Worm (Caenorhabditis elegans) whole organism, L4 larva: ENCODE data around the gene C07A4.3.

Experiments
- cey-2 ChIP-seq: sonication (generic microtip); optimal IDR thresholded peaks from 3 replicates; lab custom pipeline; 2017; ENCODE audit warnings: missing genetic modification characterization, mild to moderate bottlenecking, missing compliant biosample characterization, antibody characterized with exemption, borderline replicate concordance; ENCODE audit not compliant: insufficient read depth
- lin-13 ChIP-seq: fragments of 150-350 bp; optimal IDR thresholded peaks from 2 replicates; lab custom pipeline; 2014; ENCODE audit warnings: missing biosample characterization, missing genetic modification reagents, missing genetic modification characterization
- lin-15B ChIP-seq: fragments of 150-350 bp; sonication (generic microtip); optimal IDR thresholded peaks from 3 replicates; lab custom pipeline; 2014; ENCODE audit warnings: missing biosample characterization, missing genetic modification characterization
- mdl-1 ChIP-seq, 2 experiments: fragments of 150-350 bp in 1 of 2; sonication (generic microtip) in 1 of 2; optimal IDR thresholded peaks; 2 replicates each; lab custom pipeline; 2014 to 2017; ENCODE audit warnings: missing biosample characterization in 2 of 2, missing genetic modification characterization in 2 of 2
- nhr-6 ChIP-seq: fragments of 150-350 bp; optimal IDR thresholded peaks from 2 replicates; lab custom pipeline; 2014; ENCODE audit warnings: missing biosample characterization, missing genetic modification characterization
- sdz-12 ChIP-seq: fragments of 200-800 bp; sonication (Bioruptor generic); optimal IDR thresholded peaks from 2 replicates; lab custom pipeline; 2018; ENCODE audit warnings: mild to moderate bottlenecking, missing genetic modification characterization, missing compliant biosample characterization
- unc-62 ChIP-seq, 3 experiments: fragments of 150-350 bp in 1 of 3; sonication (generic microtip); optimal IDR thresholded peaks in 2 of 3; peaks in 1 of 3; 1 replicate in 1 of 3; 2 replicates in 2 of 3; lab custom pipeline; 2014 to 2017; ENCODE audit warnings: missing biosample characterization in 3 of 3, missing genetic modification characterization in 3 of 3, missing genetic modification reagents in 3 of 3, missing genotype in 1 of 3
- zag-1 ChIP-seq: fragments of 150-350 bp; optimal IDR thresholded peaks from 2 replicates; lab custom pipeline; 2014; ENCODE audit warnings: missing biosample characterization, missing genetic modification characterization
- ztf-7 ChIP-seq: fragments of 150-350 bp; optimal IDR thresholded peaks from 2 replicates; lab custom pipeline; 2014; ENCODE audit warnings: missing biosample characterization, missing genetic modification characterization

DNA sequence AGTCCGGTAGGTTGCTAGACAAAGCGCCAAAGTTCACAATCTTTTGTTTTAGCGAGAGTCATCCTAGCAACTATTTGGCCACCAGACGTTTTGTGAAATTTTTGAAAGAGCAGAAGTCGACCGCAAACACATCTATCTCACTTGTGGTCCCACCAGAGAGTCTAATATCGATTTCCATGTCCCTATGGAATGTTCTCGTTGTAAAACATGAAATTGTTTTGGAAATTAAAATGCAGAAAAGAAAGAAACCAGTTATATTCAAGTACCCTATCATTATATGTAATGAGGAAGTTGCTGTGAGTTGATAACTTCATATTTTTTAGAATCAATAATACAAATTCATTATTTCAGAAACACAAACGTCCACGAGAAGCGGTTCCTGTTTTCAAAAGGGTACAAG, 9.9 kb downstream of the C07A4.3 start:
- TF ChIP-seq nhr-6 (tag; lab: Kevin White, UChicago) (no peak), cey-2 (tag; lab: Kevin White, UChicago) (no peak), lin-13 (GFP tag; lab: Kevin White, UChicago) (no peak), zag-1 (no peak), ztf-7 (no peak), sdz-12 (GFP tag; lab: Kevin White, UChicago) (no peak), mdl-1 (tag; optimal IDR thresholded peaks at IDR 0.05; lab: Kevin White, UChicago) (no peak), unc-62 (GFP tag; optimal IDR thresholded peaks at IDR 0.05 in 1 of 2; lab: Kevin White, UChicago) (no peak), unc-62 (tag; optimal IDR thresholded peaks at IDR 0.05; lab: Kevin White, UChicago) (no peak), lin-15B (no peak)
